Worm (Caenorhabditis elegans): ENCODE data around the gene klp-11.
"Not testable (repeated sequence)": the region's sequence is repeated elsewhere in the genome, so short reads cannot be mapped to it uniquely, and the experiment has no call there.

Gene klp-11

ce11 chrIV:8725345-8725744, 36.5 kb downstream of the klp-11 start, which contains the start of gene pgm-3:
Gene pgm-3 (plus strand): TSS chrIV:8725722.
- TF ChIP-seq snpc-4 (tag; optimal IDR thresholded peaks at IDR 0.05), result no peak
- TF ChIP-seq mab-5 (tag; optimal IDR thresholded peaks at IDR 0.05), result no peak
- no peak for TF ChIP-seq zip-8 (tag; optimal IDR thresholded peaks at IDR 0.05)
- TF ChIP-seq hlh-1 (tag; optimal IDR thresholded peaks at IDR 0.05), result no peak
- TF ChIP-seq sem-2 (GFP tag; optimal IDR thresholded peaks at IDR 0.05), result no peak
- TF ChIP-seq tbx-8 (GFP tag; optimal IDR thresholded peaks at IDR 0.05), result no peak
- TF ChIP-seq unc-62 (GFP tag; optimal IDR thresholded peaks at IDR 0.05), result no peak
- TF ChIP-seq drap-1 (GFP tag; optimal IDR thresholded peaks at IDR 0.05), result no peak
- no peak for TF ChIP-seq blmp-1 (tag; optimal IDR thresholded peaks at IDR 0.05)
- TF ChIP-seq ceh-43 (GFP tag; optimal IDR thresholded peaks at IDR 0.05), result no peak

- no peak for TF ChIP-seq ces-1 (GFP tag; optimal IDR thresholded peaks at IDR 0.05)
- TF ChIP-seq unc-39 (tag; optimal IDR thresholded peaks at IDR 0.05), result no peak
- TF ChIP-seq cnd-1 (tag; optimal IDR thresholded peaks at IDR 0.05), result no peak
- TF ChIP-seq zip-8 (tag; optimal IDR thresholded peaks at IDR 0.05), result no peak
- no peak for TF ChIP-seq hlh-1 (tag; optimal IDR thresholded peaks at IDR 0.05)
- TF ChIP-seq lin-32 (GFP tag; optimal IDR thresholded peaks at IDR 0.05), result no peak
- no peak for TF ChIP-seq lin-13 (tag; optimal IDR thresholded peaks at IDR 0.05)
- TF ChIP-seq unc-62 (GFP tag; optimal IDR thresholded peaks at IDR 0.05), result no peak
- no peak for TF ChIP-seq ceh-39 (tag; optimal IDR thresholded peaks at IDR 0.05)
- TF ChIP-seq pha-4 (tag; optimal IDR thresholded peaks at IDR 0.05), result no peak
- TF ChIP-seq sem-2 (GFP tag; optimal IDR thresholded peaks at IDR 0.05), result no peak
- no peak for TF ChIP-seq bed-3 (GFP tag; optimal IDR thresholded peaks at IDR 0.05)
- TF ChIP-seq M03D4.4 (tag; optimal IDR thresholded peaks at IDR 0.05), result no peak
- TF ChIP-seq mep-1 (tag; optimal IDR thresholded peaks at IDR 0.05), result no peak
- TF ChIP-seq lsy-2 (tag; optimal IDR thresholded peaks at IDR 0.05), result no peak
- no peak for TF ChIP-seq elt-1 (tag; optimal IDR thresholded peaks at IDR 0.05; ENCODE audit: borderline replicate concordance, insufficient read depth)
- no peak for TF ChIP-seq ham-2 (GFP tag; optimal IDR thresholded peaks at IDR 0.05)
Observed at ce11 chrIV:8724907-8725306, 37.0 kb downstream of the klp-11 start.

- TF ChIP-seq zip-8 (tag; optimal IDR thresholded peaks at IDR 0.05), result no peak
- TF ChIP-seq M03D4.4 (tag; optimal IDR thresholded peaks at IDR 0.05), result no peak
- TF ChIP-seq sem-2 (GFP tag; optimal IDR thresholded peaks at IDR 0.05), result no peak
- no peak for TF ChIP-seq ham-2 (GFP tag; optimal IDR thresholded peaks at IDR 0.05)
- TF ChIP-seq nhr-237 (tag; optimal IDR thresholded peaks at IDR 0.05), result no peak
- no peak for TF ChIP-seq sptf-1 (tag; optimal IDR thresholded peaks at IDR 0.05)
- TF ChIP-seq lin-13 (tag; optimal IDR thresholded peaks at IDR 0.05), result no peak
- TF ChIP-seq nhr-2 (tag; optimal IDR thresholded peaks at IDR 0.05), result no peak
- TF ChIP-seq bed-3 (GFP tag; optimal IDR thresholded peaks at IDR 0.05), result no peak
- TF ChIP-seq pha-4 (tag; optimal IDR thresholded peaks at IDR 0.05), result no peak
- TF ChIP-seq ceh-39 (tag; optimal IDR thresholded peaks at IDR 0.05), result no peak
- TF ChIP-seq lsy-2 (tag; optimal IDR thresholded peaks at IDR 0.05), result no peak
- TF ChIP-seq cnd-1 (tag; optimal IDR thresholded peaks at IDR 0.05), result no peak
- TF ChIP-seq blmp-1 (tag; optimal IDR thresholded peaks at IDR 0.05), result no peak
- TF ChIP-seq hlh-1 (tag; optimal IDR thresholded peaks at IDR 0.05), result no peak
- TF ChIP-seq ces-1 (GFP tag; optimal IDR thresholded peaks at IDR 0.05), result no peak
Observed at ce11 chrIV:8723720-8724119, 38.1 kb downstream of the klp-11 start, which contains the start of gene F21D5.9. Gene F21D5.9 (plus strand): TSS chrIV:8724020.

- TF ChIP-seq mep-1 (tag; optimal IDR thresholded peaks at IDR 0.05) (no peak), cnd-1 (tag; optimal IDR thresholded peaks at IDR 0.05) (peak; percentile 87), nhr-12 (tag; optimal IDR thresholded peaks at IDR 0.05) (no peak), ces-1 (GFP tag; optimal IDR thresholded peaks at IDR 0.05) (peak; percentile 35), nhr-2 (tag; optimal IDR thresholded peaks at IDR 0.05) (peak; percentile 79), zip-8 (tag; optimal IDR thresholded peaks at IDR 0.05) (peak; percentile 51)
Observed at ce11 chrIV:8722801-8723200, 39.1 kb downstream of the klp-11 start.

ce11 chrIV:8718153-8718552, 43.7 kb downstream of the klp-11 start, which contains the start of gene H23L24.1:
Gene H23L24.1 (plus strand): TSS chrIV:8718453.
- TF ChIP-seq lin-13 (tag; optimal IDR thresholded peaks at IDR 0.05) (no peak), drap-1 (GFP tag; optimal IDR thresholded peaks at IDR 0.05) (no peak)

ce11 chrIV:8715032-8715431, 46.8 kb downstream of the klp-11 start, which contains the start of the genes parg-2 and ipla-5:
Gene parg-2 (minus strand): TSS chrIV:8715132.
Gene ipla-5 (plus strand): TSS chrIV:8715247.
- not testable (repeated sequence) for TF ChIP-seq hlh-1, mls-2, ztf-11 (tag; optimal IDR thresholded peaks at IDR 0.05)

Data from whole organism, mixed stage, embryonic.